Worm (Caenorhabditis elegans) whole organism, L4 larva: Measurements from ENCODE around the gene eat-3.

ENCODE experiments used
- D1046.2 ChIP-seq: fragments of 200-800 bp; sonication (Bioruptor generic); IDR thresholded peaks from 2 replicates; pipeline ENCODE4 v1.3.6; 2022; ENCODE audit warnings: missing genetic modification characterization, missing compliant biosample characterization
- F10B5.3 ChIP-seq: sonication (generic microtip); optimal IDR thresholded peaks from 2 replicates; lab custom pipeline; 2016; ENCODE audit warnings: mild to moderate bottlenecking, missing genetic modification characterization, missing compliant biosample characterization
- F49E8.2 ChIP-seq: sonication (generic microtip); optimal IDR thresholded peaks from 2 replicates; lab custom pipeline; 2016; ENCODE audit warnings: missing compliant biosample characterization, mild to moderate bottlenecking, missing genetic modification characterization, borderline replicate concordance
- R02D3.7 ChIP-seq: fragments of 150-350 bp; sonication (generic microtip); optimal IDR thresholded peaks from 3 replicates; lab custom pipeline; 2014; ENCODE audit warnings: missing biosample characterization, missing genetic modification characterization
- T26A8.4 ChIP-seq: fragments of 200-800 bp; sonication (Bioruptor generic); IDR thresholded peaks from 2 replicates; pipeline ENCODE4 v1.3.6; 2022; ENCODE audit warnings: missing genetic modification characterization, missing compliant biosample characterization
- Y105C5A.15 ChIP-seq: fragments of 200-800 bp; sonication (Bioruptor generic); IDR thresholded peaks from 2 replicates; pipeline ENCODE4 v1.3.6; 2022; ENCODE audit warnings: missing genetic modification characterization, missing compliant biosample characterization
- Y48G9A.11 ChIP-seq: fragments of 200-800 bp; sonication (Bioruptor generic); IDR thresholded peaks from 2 replicates; pipeline ENCODE4 v1.3.6; 2022; ENCODE audit warnings: missing genetic modification reagents, missing genetic modification characterization, missing compliant biosample characterization
- Y5F2A.4 ChIP-seq: fragments of 200-800 bp; sonication (Bioruptor generic); optimal IDR thresholded peaks from 2 replicates; lab custom pipeline; 2018; ENCODE audit warnings: mild to moderate bottlenecking, missing genetic modification characterization, missing compliant biosample characterization
- Y75B8A.6 ChIP-seq: fragments of 200-800 bp; sonication (Bioruptor generic); IDR thresholded peaks from 2 replicates; pipeline ENCODE4 v1.3.6; 2022; ENCODE audit warnings: missing genetic modification reagents, missing genetic modification characterization, missing compliant biosample characterization
- ZK337.2 ChIP-seq: fragments of 200-800 bp; sonication (Bioruptor generic); IDR thresholded peaks from 2 replicates; pipeline ENCODE4 v1.3.6; 2022; ENCODE audit warnings: missing genetic modification reagents, missing genetic modification characterization, missing compliant biosample characterization
- aha-1 ChIP-seq: fragments of 150-350 bp; peaks from one replicate; lab custom pipeline; 2014; ENCODE audit warnings: missing biosample characterization, missing genetic modification characterization
- ama-1 ChIP-seq: fragments of 150-350 bp; optimal IDR thresholded peaks from 2 replicates; lab custom pipeline; 2014; ENCODE audit warnings: inconsistent platforms, mixed read lengths
- ceh-28 ChIP-seq: fragments of 150-350 bp; optimal IDR thresholded peaks from 2 replicates; lab custom pipeline; 2014; ENCODE audit warnings: missing biosample characterization, missing genetic modification reagents, missing genetic modification characterization
- ceh-32 ChIP-seq: sonication (generic microtip); optimal IDR thresholded peaks from 2 replicates; lab custom pipeline; 2016; ENCODE audit warnings: mild to moderate bottlenecking, missing genetic modification characterization, missing compliant biosample characterization; ENCODE audit not compliant: poor library complexity
- ceh-44 ChIP-seq: fragments of 200-800 bp; sonication (Bioruptor generic); IDR thresholded peaks from 2 replicates; pipeline ENCODE4 v1.3.6; 2022; ENCODE audit warnings: missing genetic modification reagents, missing genetic modification characterization, missing compliant biosample characterization
- ceh-62 ChIP-seq: sonication (generic microtip); optimal IDR thresholded peaks from 2 replicates; lab custom pipeline; 2017; ENCODE audit warnings: missing biosample characterization, missing genetic modification characterization
- cey-2 ChIP-seq: sonication (generic microtip); optimal IDR thresholded peaks from 3 replicates; lab custom pipeline; 2017; ENCODE audit warnings: missing genetic modification characterization, mild to moderate bottlenecking, missing compliant biosample characterization, antibody characterized with exemption, borderline replicate concordance; ENCODE audit not compliant: insufficient read depth
- daf-12 ChIP-seq: fragments of 150-350 bp; optimal IDR thresholded peaks from 2 replicates; lab custom pipeline; 2014; ENCODE audit warnings: missing biosample characterization, missing genetic modification reagents, missing genetic modification characterization
- daf-19 ChIP-seq: fragments of 200-800 bp; sonication (Bioruptor generic); conservative IDR thresholded peaks from 2 replicates; pipeline ENCODE4 v1.3.6; 2022; ENCODE audit warnings: missing genetic modification characterization, missing compliant biosample characterization
- dmd-6 ChIP-seq: fragments of 200-800 bp; sonication (Bioruptor generic); IDR thresholded peaks from 2 replicates; pipeline ENCODE4 v1.3.6; 2022; ENCODE audit warnings: missing genetic modification reagents, missing genetic modification characterization, missing compliant biosample characterization
- dmd-9 ChIP-seq: fragments of 200-800 bp; sonication (Bioruptor generic); IDR thresholded peaks from 2 replicates; pipeline ENCODE4 v1.3.6; 2022; ENCODE audit warnings: missing genetic modification reagents, missing genetic modification characterization, missing compliant biosample characterization
- dpl-1 ChIP-seq: fragments of 150-350 bp; optimal IDR thresholded peaks from 2 replicates; lab custom pipeline; 2014; ENCODE audit warnings: missing biosample characterization, missing genetic modification reagents, missing genetic modification characterization
- duxl-1 ChIP-seq: sonication (generic microtip); optimal IDR thresholded peaks from 2 replicates; lab custom pipeline; 2016; ENCODE audit warnings: mild to moderate bottlenecking, missing genetic modification characterization, moderate library complexity, missing compliant biosample characterization; ENCODE audit not compliant: poor library complexity
- fkh-10 ChIP-seq: fragments of 150-350 bp; optimal IDR thresholded peaks from 2 replicates; lab custom pipeline; 2014; ENCODE audit warnings: missing biosample characterization, missing genetic modification reagents, missing genetic modification characterization
- gei-8 ChIP-seq: fragments of 200-800 bp; sonication (Bioruptor generic); optimal IDR thresholded peaks from 2 replicates; lab custom pipeline; 2018; ENCODE audit warnings: mild to moderate bottlenecking, missing genetic modification characterization, missing compliant biosample characterization
- hif-1 ChIP-seq, 2 experiments: sonication (generic microtip); optimal IDR thresholded peaks; 2 replicates each; lab custom pipeline; 2016 to 2017; ENCODE audit warnings: missing compliant biosample characterization in 2 of 2, missing genetic modification characterization in 2 of 2, missing genetic modification reagents in 2 of 2, missing genotype in 2 of 2, mild to moderate bottlenecking in 1 of 2
- hmg-1.1 ChIP-seq: fragments of 200-800 bp; sonication (Bioruptor generic); IDR thresholded peaks from 2 replicates; pipeline ENCODE4 v1.3.6; 2022; ENCODE audit warnings: missing genetic modification reagents, missing genetic modification characterization, missing compliant biosample characterization
- lim-7 ChIP-seq: fragments of 200-800 bp; sonication (Bioruptor generic); IDR thresholded peaks from 2 replicates; pipeline ENCODE4 v1.3.6; 2022; ENCODE audit warnings: missing genetic modification characterization, missing compliant biosample characterization
- lin-1 ChIP-seq: fragments of 200-800 bp; sonication (Bioruptor generic); IDR thresholded peaks from 2 replicates; pipeline ENCODE4 v1.3.6; 2022; ENCODE audit warnings: missing genetic modification reagents, missing genetic modification characterization, missing compliant biosample characterization
- lin-29 ChIP-seq: fragments of 200-800 bp; sonication (Bioruptor generic); IDR thresholded peaks from 2 replicates; pipeline ENCODE4 v1.3.6; 2022; ENCODE audit warnings: missing genetic modification reagents, missing genetic modification characterization, missing compliant biosample characterization
- lin-38 ChIP-seq: fragments of 200-800 bp; sonication (Bioruptor generic); IDR thresholded peaks from 2 replicates; pipeline ENCODE4 v1.3.6; 2022; ENCODE audit warnings: missing genetic modification reagents, missing genetic modification characterization, missing compliant biosample characterization
- lir-3 ChIP-seq: sonication (generic microtip); optimal IDR thresholded peaks from 2 replicates; lab custom pipeline; 2016; ENCODE audit warnings: mild to moderate bottlenecking, missing genetic modification characterization, missing compliant biosample characterization
- madf-9 ChIP-seq: fragments of 200-800 bp; sonication (Bioruptor generic); conservative IDR thresholded peaks from 2 replicates; pipeline ENCODE4 v1.3.6; 2022; ENCODE audit warnings: missing genetic modification reagents, missing genetic modification characterization, missing compliant biosample characterization
- mep-1 ChIP-seq: fragments of 150-350 bp; sonication (generic microtip); optimal IDR thresholded peaks from 3 replicates; lab custom pipeline; 2014; ENCODE audit warnings: missing biosample characterization, missing genetic modification characterization
- nhr-10 ChIP-seq: fragments of 150-350 bp; optimal IDR thresholded peaks from 2 replicates; lab custom pipeline; 2014; ENCODE audit warnings: missing biosample characterization, missing genetic modification characterization
- nhr-11 ChIP-seq: fragments of 150-350 bp; optimal IDR thresholded peaks from 2 replicates; lab custom pipeline; 2014; ENCODE audit warnings: missing biosample characterization, missing genetic modification characterization
- nhr-28 ChIP-seq: fragments of 150-350 bp; optimal IDR thresholded peaks from 2 replicates; lab custom pipeline; 2014; ENCODE audit warnings: missing biosample characterization, missing genetic modification characterization
- nhr-41 ChIP-seq: fragments of 200-800 bp; sonication (Bioruptor generic); IDR thresholded peaks from 2 replicates; pipeline ENCODE4 v1.3.6; 2022; ENCODE audit warnings: missing genetic modification reagents, missing genetic modification characterization, missing compliant biosample characterization
- nhr-42 ChIP-seq: fragments of 200-800 bp; sonication (Bioruptor generic); IDR thresholded peaks from 2 replicates; pipeline ENCODE4 v1.3.6; 2022; ENCODE audit warnings: missing genetic modification characterization, missing compliant biosample characterization
- pha-4 ChIP-seq, 2 experiments: fragments of 150-350 bp in 1 of 2; fragments of 200-800 bp in 1 of 2; sonication (Bioruptor generic) in 1 of 2; IDR thresholded peaks in 1 of 2; optimal IDR thresholded peaks in 1 of 2; 2 replicates each; pipeline versions ENCODE4 v1.3.6 to Lab custom; 2014 to 2022; ENCODE audit warnings: missing genetic modification characterization in 2 of 2, missing genetic modification reagents in 2 of 2, missing biosample characterization in 1 of 2, missing compliant biosample characterization in 1 of 2
- sdz-12 ChIP-seq: fragments of 200-800 bp; sonication (Bioruptor generic); optimal IDR thresholded peaks from 2 replicates; lab custom pipeline; 2018; ENCODE audit warnings: mild to moderate bottlenecking, missing genetic modification characterization, missing compliant biosample characterization
- set-16 ChIP-seq: fragments of 200-800 bp; sonication (Bioruptor generic); IDR thresholded peaks from 2 replicates; pipeline ENCODE4 v1.3.6; 2022; ENCODE audit warnings: missing genetic modification reagents, missing genetic modification characterization, missing compliant biosample characterization
- skn-1 ChIP-seq: fragments of 150-350 bp; optimal IDR thresholded peaks from 2 replicates; lab custom pipeline; 2014; ENCODE audit warnings: missing biosample characterization, missing genetic modification characterization
- tra-1 ChIP-seq: fragments of 200-800 bp; sonication (Bioruptor generic); IDR thresholded peaks from 2 replicates; pipeline ENCODE4 v1.3.6; 2022; ENCODE audit warnings: missing genetic modification reagents, missing genetic modification characterization, missing compliant biosample characterization
- unc-62 ChIP-seq, 3 experiments: fragments of 150-350 bp in 1 of 3; sonication (generic microtip); optimal IDR thresholded peaks in 2 of 3; peaks in 1 of 3; 1 replicate in 1 of 3; 2 replicates in 2 of 3; lab custom pipeline; 2014 to 2017; ENCODE audit warnings: missing biosample characterization in 3 of 3, missing genetic modification characterization in 3 of 3, missing genetic modification reagents in 3 of 3, missing genotype in 1 of 3
- vab-7 ChIP-seq: fragments of 200-800 bp; sonication (Bioruptor generic); IDR thresholded peaks from 2 replicates; pipeline ENCODE4 v1.3.6; 2022; ENCODE audit warnings: missing genetic modification reagents, missing genetic modification characterization, missing compliant biosample characterization
- zag-1 ChIP-seq: fragments of 150-350 bp; optimal IDR thresholded peaks from 2 replicates; lab custom pipeline; 2014; ENCODE audit warnings: missing biosample characterization, missing genetic modification characterization
- zip-2 ChIP-seq: fragments of 150-350 bp; optimal IDR thresholded peaks from 2 replicates; lab custom pipeline; 2014; ENCODE audit warnings: missing biosample characterization, missing genetic modification characterization
- ztf-11 ChIP-seq: fragments of 150-350 bp; optimal IDR thresholded peaks from 2 replicates; lab custom pipeline; 2014; ENCODE audit warnings: missing biosample characterization, missing genetic modification characterization

Gene eat-3

ce11 chrII:9285171-9286025 is 39.3 kb upstream of the eat-3 start, which contains the start of gene mtrr-1 (continued):
- TF ChIP-seq dmd-9 (no peak), zag-1 (tag; lab: Kevin White, UChicago) (no peak), nhr-28 (tag; lab: Kevin White, UChicago) (no peak), F10B5.3 (tag; lab: Kevin White, UChicago) (no peak), ama-1 (peak; percentile 58), mep-1 (tag; lab: Kevin White, UChicago) (no peak), ceh-44 (GFP tag; lab: Robert Waterston, UW) (no peak), lir-3 (tag; lab: Kevin White, UChicago) (no peak), pha-4 (GFP tag; IDR thresholded peaks at IDR 0.05; lab: Robert Waterston, UW) (no peak), pha-4 (tag; optimal IDR thresholded peaks at IDR 0.05; lab: Kevin White, UChicago) (no peak), unc-62 (GFP tag; optimal IDR thresholded peaks at IDR 0.05 in 1 of 2; lab: Kevin White, UChicago) (peak in 1 of 2 experiments; percentile 15), unc-62 (tag; optimal IDR thresholded peaks at IDR 0.05; lab: Kevin White, UChicago) (no peak), lin-1 (GFP tag; lab: Robert Waterston, UW) (0 out of 2 replicates have a peak, but pooled peaks have one; percentile 9), ceh-32 (tag; lab: Kevin White, UChicago) (no peak), duxl-1 (tag; lab: Kevin White, UChicago) (peak; percentile 43), vab-7 (GFP tag; lab: Robert Waterston, UW) (no peak), nhr-42 (GFP tag; lab: Robert Waterston, UW) (no peak), nhr-11 (no peak), F49E8.2 (no peak), sdz-12 (no peak), Y75B8A.6 (no peak), dpl-1 (GFP tag; lab: Kevin White, UChicago) (no peak), skn-1 (tag; lab: Kevin White, UChicago) (no peak), lim-7 (GFP tag; lab: Robert Waterston, UW) (no peak), nhr-10 (tag; lab: Kevin White, UChicago) (no peak), ztf-11 (tag; lab: Kevin White, UChicago) (no peak), ZK337.2 (GFP tag; lab: Robert Waterston, UW) (no peak), nhr-41 (GFP tag; lab: Robert Waterston, UW) (no peak), gei-8 (GFP tag; lab: Kevin White, UChicago) (no peak), set-16 (GFP tag; lab: Robert Waterston, UW) (no peak), cey-2 (tag; lab: Kevin White, UChicago) (no peak), tra-1 (GFP tag; lab: Robert Waterston, UW) (0 out of 2 replicates have a peak, but pooled peaks have one; percentile 27), D1046.2 (GFP tag; lab: Robert Waterston, UW) (no peak), Y5F2A.4 (GFP tag; lab: Kevin White, UChicago) (no peak), Y105C5A.15 (GFP tag; lab: Robert Waterston, UW) (no peak), R02D3.7 (tag; lab: Kevin White, UChicago) (no peak), lin-29 (no peak), dmd-6 (GFP tag; lab: Robert Waterston, UW) (peak; percentile 46), madf-9 (GFP tag; lab: Robert Waterston, UW) (no peak), Y48G9A.11 (GFP tag; lab: Robert Waterston, UW) (peak; percentile 67), hmg-1.1 (GFP tag; lab: Robert Waterston, UW) (no peak), T26A8.4 (GFP tag; lab: Robert Waterston, UW) (peak; percentile 71; the same call in 1 of the 2 replicates), lin-38 (GFP tag; lab: Robert Waterston, UW) (no peak; the same call in 1 of the 2 replicates), aha-1 (tag; lab: Kevin White, UChicago) (peak; percentile 61), hif-1 (tag; optimal IDR thresholded peaks at IDR 0.05; lab: Kevin White, UChicago) (no peak), zip-2 (no peak), ceh-62 (tag; lab: Kevin White, UChicago) (no peak), ceh-28 (tag; lab: Kevin White, UChicago) (no peak), fkh-10 (no peak), daf-12 (tag; lab: Kevin White, UChicago) (no peak), daf-19 (no peak)
